Worm (Caenorhabditis elegans) whole organism, L4 larva: ENCODE results near the gene srh-59.

Experiments
- lin-13 ChIP-seq: fragments of 150-350 bp; optimal IDR thresholded peaks from 2 replicates; lab custom pipeline; 2014; ENCODE audit warnings: missing biosample characterization, missing genetic modification reagents, missing genetic modification characterization
- lsy-2 ChIP-seq, 2 experiments: fragments of 150-350 bp in 1 of 2; sonication (generic microtip) in 1 of 2; optimal IDR thresholded peaks; 2 replicates each; lab custom pipeline; 2014 to 2017; ENCODE audit warnings: missing biosample characterization in 2 of 2, missing genetic modification characterization in 2 of 2
- mdl-1 ChIP-seq, 2 experiments: fragments of 150-350 bp in 1 of 2; sonication (generic microtip) in 1 of 2; optimal IDR thresholded peaks; 2 replicates each; lab custom pipeline; 2014 to 2017; ENCODE audit warnings: missing biosample characterization in 2 of 2, missing genetic modification characterization in 2 of 2
- sdz-12 ChIP-seq: fragments of 200-800 bp; sonication (Bioruptor generic); optimal IDR thresholded peaks from 2 replicates; lab custom pipeline; 2018; ENCODE audit warnings: mild to moderate bottlenecking, missing genetic modification characterization, missing compliant biosample characterization
- snpc-4 ChIP-seq: fragments of 150-350 bp; optimal IDR thresholded peaks from 2 replicates; lab custom pipeline; 2014; ENCODE audit warnings: missing biosample characterization, missing genetic modification characterization
- unc-39 ChIP-seq: sonication (generic microtip); optimal IDR thresholded peaks from 2 replicates; lab custom pipeline; 2017; ENCODE audit warnings: missing biosample characterization, missing genetic modification characterization
- zip-11 ChIP-seq: fragments of 200-800 bp; sonication (Bioruptor generic); IDR thresholded peaks from 2 replicates; pipeline ENCODE4 v1.3.6; 2022; ENCODE audit warnings: missing genetic modification characterization, missing compliant biosample characterization

DNA sequence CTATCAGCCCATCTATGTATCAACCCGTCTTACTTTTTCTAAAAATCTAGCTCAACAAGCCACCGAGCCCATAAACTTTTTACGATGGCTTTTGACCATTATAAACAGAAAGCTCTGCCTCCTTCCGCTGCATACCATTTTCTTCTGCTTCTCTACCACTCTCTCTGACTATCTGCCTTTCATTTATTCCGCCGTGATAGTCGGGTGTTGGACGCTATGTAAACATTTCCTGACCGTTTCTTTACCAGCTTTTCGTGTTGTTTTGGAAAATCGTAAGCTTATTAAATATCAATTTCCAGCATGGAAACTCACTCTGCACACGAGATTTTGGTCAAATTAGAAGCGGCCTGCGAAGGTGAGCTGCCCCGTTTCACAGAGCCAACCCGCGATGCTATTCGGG, 35.7 kb downstream of the srh-59 start, which contains the start of gene F40E12.1:
- TF ChIP-seq unc-39 (tag; lab: Kevin White, UChicago) (no peak), zip-11 (GFP tag; lab: Robert Waterston, UW) (no peak), sdz-12 (no peak), lsy-2 (tag; optimal IDR thresholded peaks at IDR 0.05; lab: Kevin White, UChicago) (no peak), mdl-1 (tag; optimal IDR thresholded peaks at IDR 0.05; lab: Kevin White, UChicago) (no peak), snpc-4 (tag; lab: Kevin White, UChicago) (no peak), lin-13 (GFP tag; lab: Kevin White, UChicago) (no peak)
